Fruit fly (Drosophila melanogaster) whole organism, wandering third instar larva: ENCODE measurements around the gene CG13065.

Source experiments
- Abd-B ChIP-seq: fragments of >200 bp; optimal IDR thresholded peaks from 2 replicates; lab custom pipeline; 2017; ENCODE audit warnings: missing biosample characterization, missing genetic modification characterization
- CG9705 ChIP-seq: fragments of 200-800 bp; sonication (Bioruptor generic); optimal IDR thresholded peaks from 2 replicates; lab custom pipeline; 2018; ENCODE audit warnings: missing biosample characterization, mild to moderate bottlenecking, missing genetic modification characterization
- CrebA ChIP-seq: fragments of 200-800 bp; sonication (Bioruptor generic); optimal IDR thresholded peaks from 2 replicates; lab custom pipeline; 2016; ENCODE audit warnings: missing biosample characterization, mild to moderate bottlenecking, missing genetic modification characterization, borderline replicate concordance
- Dif ChIP-seq: fragments of 200-275, 200-300 bp; sonication (Bioruptor generic); optimal IDR thresholded peaks from 2 replicates; lab custom pipeline; 2018; ENCODE audit warnings: missing biosample characterization, missing genetic modification characterization; ENCODE audit not compliant: partially characterized antibody
- GATAd ChIP-seq: sonication (Bioruptor generic); optimal IDR thresholded peaks from 2 replicates; lab custom pipeline; 2016; ENCODE audit warnings: missing biosample characterization, missing genetic modification characterization
- HLH106 ChIP-seq: fragments of 200-800 bp; optimal IDR thresholded peaks from 3 replicates; lab custom pipeline; 2019; ENCODE audit warnings: missing biosample characterization, mild to moderate bottlenecking, missing genetic modification characterization, moderate library complexity
- Hr78 ChIP-seq: fragments of >200 bp; optimal IDR thresholded peaks from 2 replicates; lab custom pipeline; 2017; ENCODE audit warnings: missing biosample characterization, missing genetic modification characterization
- Mio ChIP-seq: sonication (Bioruptor generic); optimal IDR thresholded peaks from 2 replicates; lab custom pipeline; 2016; ENCODE audit warnings: missing biosample characterization, missing genetic modification characterization
- Myc ChIP-seq: fragments of >200 bp; optimal IDR thresholded peaks from 2 replicates; lab custom pipeline; 2017
- N ChIP-seq: fragments of >200 bp; optimal IDR thresholded peaks from 2 replicates; lab custom pipeline; 2018; ENCODE audit warnings: missing biosample characterization, missing external identifiers, missing genetic modification characterization
- OdsH ChIP-seq: fragments of 200-800 bp; sonication (Bioruptor generic); optimal IDR thresholded peaks from 2 replicates; lab custom pipeline; 2016; ENCODE audit warnings: missing biosample characterization, mild to moderate bottlenecking, missing genetic modification characterization
- Rel ChIP-seq, 2 experiments: fragments of 200-800 bp; sonication (Bioruptor generic) in 1 of 2; optimal IDR thresholded peaks; 2 replicates in 1 of 2; 3 replicates in 1 of 2; lab custom pipeline; 2016 to 2019; ENCODE audit warnings: mild to moderate bottlenecking in 2 of 2, missing biosample characterization in 2 of 2, missing genetic modification characterization in 2 of 2, moderate library complexity in 1 of 2
- Sp1 ChIP-seq: fragments of 200-800 bp; sonication (Bioruptor generic); optimal IDR thresholded peaks from 3 replicates; lab custom pipeline; 2019; ENCODE audit warnings: missing biosample characterization, mild to moderate bottlenecking, missing genetic modification characterization, moderate library complexity
- Vsx2 ChIP-seq: fragments of 200-300, 225-300 bp; sonication (Bioruptor generic); optimal IDR thresholded peaks from 2 replicates; lab custom pipeline; 2018; ENCODE audit warnings: missing biosample characterization, missing genetic modification characterization; ENCODE audit not compliant: partially characterized antibody
- br ChIP-seq: fragments of 200-800 bp; sonication (Bioruptor generic); optimal IDR thresholded peaks from 2 replicates; lab custom pipeline; 2016; ENCODE audit warnings: missing biosample characterization, missing genetic modification characterization
- brk ChIP-seq: fragments of 200-800 bp; sonication (Bioruptor generic); optimal IDR thresholded peaks from 2 replicates; lab custom pipeline; 2016; ENCODE audit warnings: missing biosample characterization, mild to moderate bottlenecking, missing genetic modification characterization
- dl ChIP-seq, 2 experiments: fragments of 175-275, 200-275 bp in 1 of 2; fragments of 200-275 bp in 1 of 2; sonication (Bioruptor generic); optimal IDR thresholded peaks; lab custom pipeline; 2018; ENCODE audit warnings: mild to moderate bottlenecking in 2 of 2, missing biosample characterization in 2 of 2, missing genetic modification characterization in 2 of 2, moderate library complexity in 2 of 2; ENCODE audit not compliant: partially characterized antibody in 2 of 2, insufficient read depth in 1 of 2
- dsf ChIP-seq: sonication (Bioruptor generic); optimal IDR thresholded peaks from 2 replicates; lab custom pipeline; 2016; ENCODE audit warnings: missing biosample characterization, missing genetic modification characterization, borderline replicate concordance
- ey ChIP-seq: fragments of 200-800 bp; sonication (Bioruptor generic); optimal IDR thresholded peaks from 2 replicates; lab custom pipeline; 2016; ENCODE audit warnings: missing biosample characterization, missing genetic modification characterization
- foxo ChIP-seq, 2 experiments: fragments of 200-800 bp; sonication (Bioruptor generic); optimal IDR thresholded peaks; 2 replicates in 1 of 2; 3 replicates in 1 of 2; lab custom pipeline; 2016 to 2017; ENCODE audit warnings: missing biosample characterization in 2 of 2, missing genetic modification characterization in 2 of 2
- fru ChIP-seq: fragments of 200-800 bp; sonication (Bioruptor generic); optimal IDR thresholded peaks from 3 replicates; lab custom pipeline; 2016; ENCODE audit warnings: missing biosample characterization, mild to moderate bottlenecking, missing genetic modification characterization
- h ChIP-seq: fragments of 200-800 bp; sonication (Bioruptor generic); optimal IDR thresholded peaks from 3 replicates; lab custom pipeline; 2016; ENCODE audit warnings: missing biosample characterization, mild to moderate bottlenecking, missing genetic modification characterization
- jim ChIP-seq: fragments of 175-275, 200-325 bp; sonication (Bioruptor generic); optimal IDR thresholded peaks from 2 replicates; lab custom pipeline; 2016; ENCODE audit warnings: missing biosample characterization, mild to moderate bottlenecking, missing genetic modification characterization
- lola ChIP-seq: fragments of >200 bp; optimal IDR thresholded peaks from 2 replicates; lab custom pipeline; 2017; ENCODE audit warnings: missing biosample characterization, missing genetic modification characterization
- psq ChIP-seq: fragments of 200-800 bp; sonication (Bioruptor generic); optimal IDR thresholded peaks from 3 replicates; lab custom pipeline; 2017; ENCODE audit warnings: missing biosample characterization, mild to moderate bottlenecking, missing genetic modification characterization, moderate library complexity
- rgr ChIP-seq: fragments of 200-800 bp; sonication (Bioruptor generic); optimal IDR thresholded peaks from 3 replicates; lab custom pipeline; 2016; ENCODE audit warnings: missing biosample characterization, mild to moderate bottlenecking, missing genetic modification characterization
- sage ChIP-seq: fragments of 200-800 bp; sonication (Bioruptor generic); optimal IDR thresholded peaks from 2 replicates; lab custom pipeline; 2016; ENCODE audit warnings: missing biosample characterization, mild to moderate bottlenecking, missing genetic modification characterization
- sv ChIP-seq: fragments of 200-800 bp; sonication (Bioruptor generic); optimal IDR thresholded peaks from 3 replicates; lab custom pipeline; 2016; ENCODE audit warnings: missing biosample characterization, missing genetic modification characterization
- tai ChIP-seq: sonication (Bioruptor generic); optimal IDR thresholded peaks from 2 replicates; lab custom pipeline; 2016; ENCODE audit warnings: missing biosample characterization, missing genetic modification characterization
- woc ChIP-seq: sonication (Bioruptor generic); optimal IDR thresholded peaks from 2 replicates; lab custom pipeline; 2016; ENCODE audit warnings: missing biosample characterization, mild to moderate bottlenecking, missing genetic modification characterization

The CG13065 gene

DNA sequence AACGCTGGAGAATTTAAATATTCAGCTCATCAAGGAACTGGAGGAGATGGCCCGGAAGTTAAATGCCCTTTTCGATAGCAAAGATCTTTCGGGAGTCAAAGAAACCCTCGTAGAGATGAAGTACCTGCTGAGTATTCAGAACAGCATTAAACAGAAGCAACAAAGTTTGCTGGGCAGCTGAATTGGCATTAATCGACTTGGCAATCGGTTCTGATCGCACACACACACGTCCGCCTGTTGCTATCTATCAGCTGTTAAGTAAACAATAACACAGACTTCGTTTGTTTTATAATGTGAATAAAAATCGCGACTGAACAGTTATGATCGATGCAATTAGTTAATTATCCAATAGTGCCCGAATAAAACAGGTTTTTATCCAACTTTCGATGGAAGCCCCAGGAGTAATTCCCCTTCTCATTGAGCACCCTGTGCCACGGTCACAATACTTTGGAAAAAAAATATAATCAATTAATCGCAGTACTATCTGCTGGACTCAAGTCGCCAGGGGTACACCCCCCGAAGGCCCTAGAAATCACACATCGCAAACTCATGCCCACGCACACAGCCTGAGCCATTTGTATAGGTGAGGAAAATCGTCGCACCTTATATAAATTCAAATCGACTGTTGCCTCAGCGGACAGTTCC, 43.3 kb upstream of the CG13065 start:
- TF ChIP-seq GATAd (GFP tag; lab: Kevin White, UChicago) (no peak), br (GFP tag; lab: Kevin White, UChicago) (no peak), Abd-B (GFP tag; lab: Kevin White, UChicago) (no peak), Mio (GFP tag; lab: Kevin White, UChicago) (no peak), foxo (GFP tag; optimal IDR thresholded peaks at IDR 0.05; lab: Kevin White, UChicago) (no peak), CrebA (GFP tag; lab: Kevin White, UChicago) (no peak), N (GFP tag; lab: Kevin White, UChicago) (no peak), rgr (peak; percentile 21), Rel (GFP tag; optimal IDR thresholded peaks at IDR 0.05; lab: Kevin White, UChicago) (no peak), Rel (tag; optimal IDR thresholded peaks at IDR 0.05; lab: Kevin White, UChicago) (peak; percentile 96), Hr78 (GFP tag; lab: Kevin White, UChicago) (no peak), OdsH (GFP tag; lab: Kevin White, UChicago) (no peak), tai (GFP tag; lab: Kevin White, UChicago) (no peak), h (GFP tag; lab: Kevin White, UChicago) (peak; percentile 32), brk (GFP tag; lab: Kevin White, UChicago) (no peak), Dif (GFP tag; lab: Kevin White, UChicago) (no peak)
- TF ChIP-seq, all 38 proteins: peak for 3

dm6 chr3L:16241296-16241695, 35.9 kb upstream of the CG13065 start:
- no peak for TF ChIP-seq sv (GFP tag; lab: Kevin White, UChicago)
- TF ChIP-seq foxo (GFP tag; optimal IDR thresholded peaks at IDR 0.05; lab: Kevin White, UChicago) = no peak
- TF ChIP-seq dsf = no peak
- no peak for TF ChIP-seq woc
- no peak for TF ChIP-seq fru (GFP tag; lab: Kevin White, UChicago)
- TF ChIP-seq CG9705 (GFP tag; lab: Kevin White, UChicago) = no peak
- no peak for TF ChIP-seq Vsx2 (GFP tag; lab: Kevin White, UChicago)
- no peak for TF ChIP-seq Mio (GFP tag; lab: Kevin White, UChicago)
- TF ChIP-seq HLH106 (tag; lab: Kevin White, UChicago) = no peak
- TF ChIP-seq h (GFP tag; lab: Kevin White, UChicago) = no peak
- TF ChIP-seq Hr78 (GFP tag; lab: Kevin White, UChicago) = no peak
- no peak for TF ChIP-seq brk (GFP tag; lab: Kevin White, UChicago)
- TF ChIP-seq Abd-B (GFP tag; lab: Kevin White, UChicago) = no peak
- no peak for TF ChIP-seq tai (GFP tag; lab: Kevin White, UChicago)
- TF ChIP-seq GATAd (GFP tag; lab: Kevin White, UChicago) = no peak
- TF ChIP-seq br (GFP tag; lab: Kevin White, UChicago) = no peak
- TF ChIP-seq psq (GFP tag; lab: Kevin White, UChicago) = no peak

- TF ChIP-seq Sp1 (GFP tag; lab: Kevin White, UChicago) (no peak), brk (GFP tag; lab: Kevin White, UChicago) (no peak), sv (GFP tag; lab: Kevin White, UChicago) (no peak), ey (GFP tag; lab: Kevin White, UChicago) (no peak), Mio (GFP tag; lab: Kevin White, UChicago) (no peak), sage (GFP tag; lab: Kevin White, UChicago) (no peak), dl (GFP tag; optimal IDR thresholded peaks at IDR 0.05; lab: Kevin White, UChicago; ENCODE audit: insufficient read depth in 1 of 2, partially characterized antibody in 2 of 2) (no peak), psq (GFP tag; lab: Kevin White, UChicago) (no peak), woc (no peak), CrebA (GFP tag; lab: Kevin White, UChicago) (no peak), jim (no peak), Myc (lab: Kevin White, UChicago) (no peak), foxo (GFP tag; optimal IDR thresholded peaks at IDR 0.05; lab: Kevin White, UChicago) (no peak), h (GFP tag; lab: Kevin White, UChicago) (no peak), br (GFP tag; lab: Kevin White, UChicago) (no peak), HLH106 (tag; lab: Kevin White, UChicago) (no peak), GATAd (GFP tag; lab: Kevin White, UChicago) (no peak), lola (no peak)
- TF ChIP-seq, all 38 proteins: peak for 0
Measured at dm6 chr3L:16252255-16252654, 25.0 kb upstream of the CG13065 start, which contains the start of gene CG13055. TSS of gene CG13055 (minus strand) at chr3L:16252355.
